Worm (Caenorhabditis elegans): Measurements from ENCODE around the gene H20J04.9.

- TF ChIP-seq elt-4 (tag; optimal IDR thresholded peaks at IDR 0.05) (no peak), ets-4 (tag; optimal IDR thresholded peaks at IDR 0.05) (no peak), ceh-9 (tag; optimal IDR thresholded peaks at IDR 0.05) (no peak), che-1 (tag; optimal IDR thresholded peaks at IDR 0.05) (no peak), ceh-22 (tag; optimal IDR thresholded peaks at IDR 0.05) (no peak), dve-1 (tag; optimal IDR thresholded peaks at IDR 0.05) (no peak), ama-1 (optimal IDR thresholded peaks at IDR 0.05) (no peak), pha-2 (tag; optimal IDR thresholded peaks at IDR 0.05) (no peak), ttx-3 (tag; optimal IDR thresholded peaks at IDR 0.05) (no peak), pros-1 (tag; optimal IDR thresholded peaks at IDR 0.05) (no peak)
These were observed 43.5 kb downstream of the H20J04.9 start for ce11 chrII:4394438-4394837.

Measured in whole organism, late embryonic.